Fruit fly (Drosophila melanogaster) S2 (cell line): Measurements from ENCODE around the gene CG6738.
A peak's percentile ranks its signal among the peaks of the same experiment; 100 is the strongest.

ENCODE experiments used
- CG8478 ChIP-seq: fragments of >200 bp; optimal IDR thresholded peaks from 2 replicates; lab custom pipeline; 2018
- CTCF ChIP-seq, 2 experiments: fragments of >200 bp; optimal IDR thresholded peaks; 2 replicates each; lab custom pipeline; 2018

The CG6738 gene

dm6 chr3R:23099233-23099632 is at the start of gene CG6738:
Gene CG6738 (plus strand): TSS chr3R:23099533.
- no peak for TF ChIP-seq CTCF (optimal IDR thresholded peaks at IDR 0.05; lab: Kevin White, UChicago)
- no peak for TF ChIP-seq CG8478

- TF ChIP-seq CG8478 = no peak
- TF ChIP-seq CTCF (optimal IDR thresholded peaks at IDR 0.05; lab: Kevin White, UChicago) = no peak
Measured at dm6 chr3R:23051639-23052125, 47.7 kb upstream of the CG6738 start, which contains the start of gene Gr94a. Gene Gr94a (plus strand): TSS chr3R:23051689.

dm6 chr3R:23053135-23053730 is 46.1 kb upstream of the CG6738 start:
- no peak for TF ChIP-seq CG8478
- TF ChIP-seq CTCF (optimal IDR thresholded peaks at IDR 0.05; lab: Kevin White, UChicago) = no peak

DNA sequence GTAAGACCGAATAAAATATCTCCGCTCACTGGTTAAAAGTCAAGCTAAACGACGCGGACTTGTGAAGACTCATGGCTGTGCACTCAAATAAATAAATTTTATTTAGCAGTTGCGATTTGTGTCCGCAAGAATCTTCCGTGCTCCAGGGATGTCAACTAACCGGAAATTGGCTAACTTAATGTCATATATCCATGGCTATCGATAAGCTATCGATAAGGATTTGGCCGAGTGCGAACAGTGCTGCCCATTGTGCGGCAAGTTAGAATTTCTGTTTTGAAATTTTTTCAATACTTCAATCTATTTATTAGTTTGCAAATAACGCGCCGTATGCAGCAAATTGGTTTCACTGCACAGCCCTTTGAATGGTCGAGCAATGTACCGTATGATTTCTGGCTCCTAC is 45.4 kb upstream of the CG6738 start, which contains the start of gene p53:
p53 (minus strand) TSS at position 147 of the 400 bp plus-strand sequence.
- TF ChIP-seq CG8478 = no peak
- peak in 1 of 2 experiments; percentile 3 for TF ChIP-seq CTCF (optimal IDR thresholded peaks at IDR 0.05; lab: Kevin White, UChicago)

DNA sequence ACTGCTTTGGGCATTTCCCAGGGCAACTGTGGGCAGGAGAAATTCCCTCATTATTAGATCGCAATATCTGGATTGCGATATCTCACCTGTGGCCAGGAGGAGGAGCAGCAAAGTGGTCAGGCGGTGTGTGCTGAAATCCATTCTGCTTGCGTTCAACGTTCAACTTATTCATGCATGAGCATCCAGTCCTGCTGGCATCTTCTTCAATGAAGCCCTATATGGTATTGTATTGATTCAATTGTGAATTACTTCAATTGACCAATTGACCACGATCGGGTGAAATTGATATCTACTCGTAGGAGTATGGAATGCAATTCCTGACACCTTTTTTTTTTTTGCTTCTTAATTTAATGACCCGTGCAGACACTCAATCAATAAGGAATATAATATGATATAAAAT is 43.2 kb upstream of the CG6738 start:
- TF ChIP-seq CTCF (optimal IDR thresholded peaks at IDR 0.05; lab: Kevin White, UChicago) (no peak), CG8478 (no peak)

dm6 chr3R:23056753-23057152 is 42.6 kb upstream of the CG6738 start:
- TF ChIP-seq CG8478 = no peak
- TF ChIP-seq CTCF (optimal IDR thresholded peaks at IDR 0.05; lab: Kevin White, UChicago) = no peak

dm6 chr3R:23057390-23057789 is 41.9 kb upstream of the CG6738 start:
- TF ChIP-seq CG8478 (no peak), CTCF (optimal IDR thresholded peaks at IDR 0.05; lab: Kevin White, UChicago) (no peak)

DNA sequence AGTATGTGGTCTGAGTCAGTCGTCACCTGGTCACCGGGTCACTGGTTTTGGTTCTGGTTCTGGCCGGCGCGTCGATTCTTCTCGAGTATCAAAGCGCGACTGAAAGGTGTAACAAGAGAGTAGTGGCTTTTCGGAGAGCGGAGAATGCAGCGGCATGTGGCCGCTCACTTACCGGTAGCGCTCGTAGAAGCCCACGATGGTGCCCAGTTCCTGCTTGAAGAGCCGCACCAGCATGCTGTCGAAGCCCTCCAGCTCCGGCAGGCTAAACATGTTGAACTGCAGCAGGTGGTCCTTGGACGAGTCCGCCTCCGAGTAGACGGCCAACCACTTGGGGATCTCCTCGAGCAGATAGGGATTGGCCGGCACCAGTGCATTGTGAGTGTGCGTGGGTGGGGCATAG is 40.5 kb upstream of the CG6738 start, which contains the start of gene Ctns:
Ctns (minus strand) TSS at position 101 of the 400 bp plus-strand sequence.
- no peak for TF ChIP-seq CTCF (optimal IDR thresholded peaks at IDR 0.05; lab: Kevin White, UChicago)
- no peak for TF ChIP-seq CG8478

DNA sequence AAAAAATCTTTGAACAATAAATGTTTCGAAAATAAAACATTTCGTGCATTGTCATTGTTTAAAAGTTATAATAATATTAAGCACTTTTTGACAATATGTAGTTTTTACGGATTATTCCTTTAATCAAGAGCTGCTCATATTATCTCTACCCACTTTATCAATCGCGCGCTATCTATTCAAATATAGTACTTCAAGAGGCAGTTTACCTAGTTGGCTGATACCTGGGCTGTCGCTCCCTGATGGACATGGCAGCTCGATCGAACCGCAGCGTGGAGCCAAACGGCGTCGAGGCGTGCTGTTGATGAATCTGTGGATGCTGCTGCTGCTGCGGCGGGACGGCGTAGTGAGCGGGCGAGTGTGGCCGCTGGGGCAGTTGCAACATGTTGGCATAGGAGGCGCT is 39.2 kb upstream of the CG6738 start:
- no peak for TF ChIP-seq CTCF (optimal IDR thresholded peaks at IDR 0.05; lab: Kevin White, UChicago)
- no peak for TF ChIP-seq CG8478

- TF ChIP-seq CG8478 (no peak), CTCF (optimal IDR thresholded peaks at IDR 0.05; lab: Kevin White, UChicago) (no peak)
Measured at dm6 chr3R:23061209-23061608, 38.1 kb upstream of the CG6738 start, which contains the start of the genes sav and Ublcp1. Gene sav (minus strand): TSS chr3R:23061304. Gene Ublcp1 (plus strand): TSS chr3R:23061493.

dm6 chr3R:23067209-23067826 is 32.0 kb upstream of the CG6738 start, which contains the start of gene CG17111:
Gene CG17111 (minus strand): TSS chr3R:23067259.
- TF ChIP-seq CG8478 (no peak), CTCF (optimal IDR thresholded peaks at IDR 0.05; lab: Kevin White, UChicago) (no peak)

DNA sequence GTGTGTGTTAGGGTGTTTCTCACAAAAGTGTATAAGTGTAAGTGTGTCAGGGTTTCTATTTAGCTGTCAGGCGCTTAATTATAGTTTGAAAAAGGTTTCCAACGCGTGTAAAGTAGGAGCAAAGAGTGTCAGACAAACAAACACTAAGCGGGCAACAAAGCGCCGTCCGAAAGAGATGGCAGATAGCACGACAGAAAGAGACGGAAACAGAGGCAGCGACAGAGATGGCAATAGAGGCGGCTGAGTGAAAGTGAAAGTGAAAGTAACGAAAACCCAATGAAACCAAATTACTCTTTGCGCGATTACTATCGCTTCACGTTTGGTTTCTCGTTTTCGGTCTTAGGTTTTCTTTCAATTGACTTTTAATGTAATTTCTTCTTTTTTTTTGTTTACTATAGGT is 24.9 kb upstream of the CG6738 start:
- TF ChIP-seq CG8478 (no peak), CTCF (optimal IDR thresholded peaks at IDR 0.05; lab: Kevin White, UChicago) (no peak)

DNA sequence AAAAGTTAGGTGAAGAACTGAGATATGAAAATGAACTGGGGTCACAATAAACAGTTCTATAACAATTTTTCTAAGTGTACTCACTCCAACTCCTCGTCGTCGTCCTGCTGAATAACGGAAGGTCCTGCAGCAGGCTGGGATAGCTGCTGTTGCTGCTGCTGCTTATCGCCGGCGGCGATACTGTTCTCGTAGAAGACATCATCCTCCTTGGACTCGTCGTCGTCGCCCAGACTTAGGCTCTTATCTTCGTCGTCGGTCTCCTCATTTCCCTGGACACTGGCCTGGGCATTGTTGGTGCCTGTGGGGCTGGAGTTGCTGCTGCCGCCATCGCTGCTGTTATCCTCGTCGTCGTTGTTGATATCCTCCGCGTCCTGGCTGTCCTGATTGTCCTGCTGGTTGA is 18.1 kb upstream of the CG6738 start:
- TF ChIP-seq CG8478 (no peak), CTCF (optimal IDR thresholded peaks at IDR 0.05; lab: Kevin White, UChicago) (no peak)

DNA sequence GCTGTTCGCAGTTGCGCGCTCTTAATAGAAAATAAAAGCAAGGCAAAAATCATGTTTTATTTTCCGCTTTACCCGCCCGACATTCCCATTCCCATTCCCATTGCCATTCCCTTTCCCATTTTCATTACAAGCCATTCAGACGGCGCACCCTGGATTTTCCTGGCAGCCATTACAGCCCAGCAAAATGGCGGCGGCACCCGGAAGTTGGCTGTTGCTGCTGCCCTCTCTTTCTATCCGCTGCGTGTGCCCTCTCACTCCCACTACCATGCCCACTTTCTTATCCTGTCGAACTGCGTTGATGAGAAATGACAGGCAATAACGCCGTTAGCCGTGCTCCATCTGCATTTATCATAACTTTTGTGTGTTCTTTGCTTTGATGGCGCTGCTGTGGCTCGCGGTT is 11.1 kb upstream of the CG6738 start:
- TF ChIP-seq CTCF (optimal IDR thresholded peaks at IDR 0.05; lab: Kevin White, UChicago) = no peak
- TF ChIP-seq CG8478 = no peak

DNA sequence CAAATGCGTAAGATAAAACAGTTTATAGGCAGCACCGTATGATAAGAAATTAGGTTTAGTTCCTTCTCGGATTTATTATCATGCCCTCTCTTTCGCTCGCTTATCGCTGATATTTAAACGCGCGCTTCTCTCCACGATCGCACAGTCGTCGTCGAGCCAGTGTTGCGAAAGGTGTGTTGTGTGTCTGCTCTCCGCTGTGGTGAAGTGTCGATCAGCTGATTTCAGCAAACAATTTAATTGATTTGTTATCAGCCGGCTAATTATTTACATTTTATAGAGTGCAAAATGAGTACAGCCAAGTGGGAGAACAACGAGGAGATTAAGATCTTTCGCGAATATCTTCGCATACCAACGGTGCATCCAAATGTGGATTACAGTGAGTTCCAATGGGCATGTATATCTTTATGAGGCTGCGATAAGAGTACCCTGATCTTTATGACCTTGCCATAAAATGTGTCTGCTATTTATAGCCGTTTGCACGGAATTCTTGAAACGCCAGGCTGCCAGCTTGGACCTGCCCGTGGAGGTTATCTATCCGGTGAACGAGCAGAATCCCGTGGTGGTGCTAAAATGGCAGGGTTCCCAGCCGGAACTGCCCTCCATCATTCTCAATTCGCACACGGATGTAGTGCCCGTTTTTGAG is 7.6 kb upstream of the CG6738 start, which contains the start of the genes CG17110 and CG6726:
CG17110 (plus strand) TSS at position 139 of the 643 bp plus-strand sequence.
CG6726 (plus strand) TSS at position 139 of the 643 bp plus-strand sequence.
- TF ChIP-seq CTCF (optimal IDR thresholded peaks at IDR 0.05; lab: Kevin White, UChicago) = no peak
- TF ChIP-seq CG8478 = no peak

DNA sequence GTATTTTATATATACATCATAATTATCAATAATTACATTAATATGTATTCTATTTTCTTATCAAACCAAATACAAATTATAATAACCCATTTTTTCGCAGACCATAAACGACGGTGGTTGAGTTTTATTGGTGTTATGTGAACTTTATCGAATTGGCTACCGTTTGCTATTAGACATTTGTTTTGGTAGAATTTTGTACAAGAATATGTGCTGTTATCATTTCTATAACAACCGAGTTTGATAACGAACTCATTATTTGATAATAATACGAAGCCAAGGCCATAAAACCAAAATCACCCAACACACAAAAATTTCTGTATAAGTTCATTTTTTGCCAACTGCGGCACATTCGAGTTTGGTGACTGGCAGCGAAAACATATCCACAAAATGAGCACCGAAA is 4.0 kb upstream of the CG6738 start, which contains the start of gene CG17109:
CG17109 (plus strand) TSS at position 345 of the 400 bp plus-strand sequence.
- no peak for TF ChIP-seq CTCF (optimal IDR thresholded peaks at IDR 0.05; lab: Kevin White, UChicago)
- no peak for TF ChIP-seq CG8478
